Worm (Caenorhabditis elegans): ENCODE results near the gene F19G12.3.

Gene F19G12.3

ce11 chrX:1473794-1474193, 49.2 kb downstream of the F19G12.3 start:
- TF ChIP-seq dao-5 (tag; optimal IDR thresholded peaks at IDR 0.05) (no peak), him-1 (tag; optimal IDR thresholded peaks at IDR 0.05) (no peak), W03F9.2 (tag; optimal IDR thresholded peaks at IDR 0.05) (no peak)
